Worm (Caenorhabditis elegans): Measurements from ENCODE around the gene T03E6.8.

DNA sequence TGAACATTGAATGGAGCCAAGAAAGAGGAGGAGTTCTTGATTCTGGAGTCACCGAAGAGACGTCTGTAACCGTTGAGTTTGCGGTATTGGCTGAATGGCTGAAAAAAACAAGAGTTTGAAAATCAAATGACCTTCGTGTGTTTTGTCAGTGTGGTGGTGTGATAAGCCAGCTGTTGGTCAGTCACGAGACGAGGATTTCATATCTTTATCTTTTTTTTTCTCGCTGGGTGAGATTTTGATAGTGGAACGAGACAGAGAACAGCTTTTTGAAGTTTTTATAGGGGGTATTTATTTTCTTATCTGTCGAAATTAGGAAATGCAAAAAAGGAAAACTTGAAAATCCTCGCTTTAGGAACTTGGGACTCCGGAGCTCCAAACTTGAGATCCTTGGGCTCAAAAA is 8.5 kb downstream of the T03E6.8 start:
- TF ChIP-seq elt-1 (tag; optimal IDR thresholded peaks at IDR 0.05; ENCODE audit: borderline replicate concordance, insufficient read depth) (no peak), snpc-4 (tag; optimal IDR thresholded peaks at IDR 0.05) (no peak), bed-3 (GFP tag; optimal IDR thresholded peaks at IDR 0.05) (no peak), nhr-76 (tag; optimal IDR thresholded peaks at IDR 0.05) (no peak), ces-1 (GFP tag; optimal IDR thresholded peaks at IDR 0.05) (no peak), nhr-28 (tag; optimal IDR thresholded peaks at IDR 0.05) (no peak), flh-1 (GFP tag; optimal IDR thresholded peaks at IDR 0.05) (no peak), nhr-237 (tag; optimal IDR thresholded peaks at IDR 0.05) (no peak), unc-39 (tag; optimal IDR thresholded peaks at IDR 0.05) (no peak)

Measured in whole organism, mixed stage, embryonic.